Worm (Caenorhabditis elegans) whole organism, mixed stage, embryonic: ENCODE data around the gene C05C9.1.

Experiments
- M03D4.4 ChIP-seq: sonication (generic microtip); optimal IDR thresholded peaks from 2 replicates; lab custom pipeline; 2017; ENCODE audit warnings: mild to moderate bottlenecking, missing genetic modification characterization, missing compliant biosample characterization
- bed-3 ChIP-seq: fragments of 200-800 bp; sonication (Bioruptor generic); optimal IDR thresholded peaks from 3 replicates; lab custom pipeline; 2018; ENCODE audit warnings: mild to moderate bottlenecking, missing genetic modification characterization, moderate library complexity, missing compliant biosample characterization
- blmp-1 ChIP-seq: fragments of 150-350 bp; optimal IDR thresholded peaks from 2 replicates; lab custom pipeline; 2014; ENCODE audit warnings: missing biosample characterization, missing genetic modification characterization
- ceh-83 ChIP-seq: fragments of 200-800 bp; sonication (Bioruptor generic); optimal IDR thresholded peaks from 2 replicates; lab custom pipeline; 2018; ENCODE audit warnings: mild to moderate bottlenecking, missing genetic modification characterization, missing compliant biosample characterization
- ces-1 ChIP-seq: fragments of 150-350 bp; optimal IDR thresholded peaks from 2 replicates; lab custom pipeline; 2014; ENCODE audit warnings: missing biosample characterization, missing genetic modification reagents, missing genetic modification characterization
- elt-3 ChIP-seq: fragments of 150-350 bp; optimal IDR thresholded peaks from 2 replicates; lab custom pipeline; 2014; ENCODE audit warnings: missing biosample characterization, missing genetic modification characterization
- lsy-2 ChIP-seq: fragments of 150-350 bp; optimal IDR thresholded peaks from 2 replicates; lab custom pipeline; 2014; ENCODE audit warnings: missing biosample characterization, missing genetic modification characterization
- mep-1 ChIP-seq: fragments of 150-350 bp; optimal IDR thresholded peaks from 2 replicates; lab custom pipeline; 2017; ENCODE audit warnings: missing biosample characterization, missing genetic modification reagents, missing genetic modification characterization, inconsistent platforms
- pha-4 ChIP-seq: fragments of 150-350 bp; optimal IDR thresholded peaks from 2 replicates; lab custom pipeline; 2018; ENCODE audit warnings: missing biosample characterization, missing genetic modification reagents, missing genetic modification characterization
- snpc-4 ChIP-seq: fragments of 150-350 bp; optimal IDR thresholded peaks from 2 replicates; lab custom pipeline; 2014; ENCODE audit warnings: missing biosample characterization, missing genetic modification characterization
- unc-120 ChIP-seq: sonication (generic microtip); optimal IDR thresholded peaks from 2 replicates; lab custom pipeline; 2017; ENCODE audit warnings: missing genetic modification characterization, missing compliant biosample characterization; ENCODE audit not compliant: poor library complexity, severe bottlenecking
- unc-39 ChIP-seq: fragments of 150-350 bp; optimal IDR thresholded peaks from 2 replicates; lab custom pipeline; 2014; ENCODE audit warnings: missing biosample characterization, missing genetic modification characterization
- ztf-11 ChIP-seq: fragments of 150-350 bp; optimal IDR thresholded peaks from 2 replicates; lab custom pipeline; 2014; ENCODE audit warnings: missing biosample characterization, missing genetic modification characterization

DNA sequence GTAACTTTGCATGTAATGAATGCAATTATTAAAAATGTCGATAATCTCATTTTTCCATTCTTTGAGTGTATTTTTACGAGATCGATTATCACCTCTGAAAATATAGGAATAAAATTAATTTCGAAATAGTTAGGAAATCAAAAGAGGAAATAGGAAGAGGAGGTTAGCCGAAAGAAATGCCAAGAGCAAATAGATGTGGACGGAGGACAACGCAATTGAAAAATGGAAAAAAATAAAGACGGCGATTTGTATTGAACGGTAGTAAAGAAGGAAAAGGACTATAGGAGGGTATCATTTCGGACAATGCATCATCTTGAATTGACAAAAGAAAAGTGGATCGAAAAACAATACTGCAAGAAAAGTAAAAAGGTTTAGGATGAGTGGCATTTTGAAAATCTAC, 28.9 kb downstream of the C05C9.1 start, which contains the start of gene F13D2.1:
- no peak for TF ChIP-seq unc-39 (tag; lab: Kevin White, UChicago)
- no peak for TF ChIP-seq pha-4 (tag; lab: Kevin White, UChicago)
- TF ChIP-seq M03D4.4 = no peak
- no peak for TF ChIP-seq ces-1 (GFP tag; lab: Kevin White, UChicago)
- TF ChIP-seq bed-3 (GFP tag; lab: Kevin White, UChicago) = no peak
- no peak for TF ChIP-seq ztf-11 (tag; lab: Kevin White, UChicago)
- no peak for TF ChIP-seq blmp-1 (tag; lab: Kevin White, UChicago)
- TF ChIP-seq ceh-83 (GFP tag; lab: Kevin White, UChicago) = no peak
- TF ChIP-seq lsy-2 = no peak
- TF ChIP-seq snpc-4 (tag; lab: Kevin White, UChicago) = no peak
- no peak for TF ChIP-seq elt-3 (tag; lab: Kevin White, UChicago)
- no peak for TF ChIP-seq unc-120 (tag; lab: Kevin White, UChicago)
- no peak for TF ChIP-seq mep-1 (tag; lab: Kevin White, UChicago)
